Worm (Caenorhabditis elegans): ENCODE data around the gene C17F4.2.

Gene C17F4.2

DNA sequence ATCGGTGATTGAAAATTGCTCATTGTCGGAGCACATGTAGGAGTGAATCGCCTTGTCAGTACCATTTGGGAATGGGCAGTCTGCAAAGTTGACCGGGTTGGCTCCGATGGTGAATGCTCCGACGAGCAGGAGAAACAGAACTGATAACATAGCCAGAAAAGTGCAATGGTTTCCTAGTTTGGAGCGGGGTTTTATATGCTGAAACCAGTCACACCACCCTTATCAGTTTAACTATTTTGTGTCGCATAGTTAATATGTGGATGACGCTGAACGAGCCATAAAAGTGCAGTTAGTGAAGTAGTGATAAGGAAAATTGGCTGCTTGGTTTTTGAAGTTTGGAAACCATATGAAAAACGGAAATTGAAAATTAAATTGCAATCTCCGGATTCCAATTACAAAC is 2.6 kb upstream of the C17F4.2 start, which contains the start of gene C17F4.7 (continued):
- TF ChIP-seq zim-3 (tag; optimal IDR thresholded peaks at IDR 0.05) (no peak), ztf-25 (GFP tag; IDR thresholded peaks at IDR 0.05) (no peak), ZK185.1 (tag; optimal IDR thresholded peaks at IDR 0.05; ENCODE audit: poor library complexity, severe bottlenecking) (no peak), attf-5 (GFP tag; optimal IDR thresholded peaks at IDR 0.05) (peak; percentile 2), unc-62 (GFP tag; optimal IDR thresholded peaks at IDR 0.05) (peak; percentile 47), C17E4.6 (GFP tag; IDR thresholded peaks at IDR 0.05) (no peak), ets-4 (GFP tag; optimal IDR thresholded peaks at IDR 0.05) (peak; percentile 51), B0035.1 (tag; optimal IDR thresholded peaks at IDR 0.05) (no peak), aptf-3 (GFP tag; IDR thresholded peaks at IDR 0.05) (no peak), let-607 (tag; optimal IDR thresholded peaks at IDR 0.05) (no peak), B0336.3 (GFP tag; IDR thresholded peaks at IDR 0.05) (0 out of 2 replicates have a peak, but pooled peaks have one; percentile 16), hmg-1.2 (GFP tag; IDR thresholded peaks at IDR 0.05) (no peak), F33H1.4 (GFP tag; IDR thresholded peaks at IDR 0.05) (no peak)

DNA sequence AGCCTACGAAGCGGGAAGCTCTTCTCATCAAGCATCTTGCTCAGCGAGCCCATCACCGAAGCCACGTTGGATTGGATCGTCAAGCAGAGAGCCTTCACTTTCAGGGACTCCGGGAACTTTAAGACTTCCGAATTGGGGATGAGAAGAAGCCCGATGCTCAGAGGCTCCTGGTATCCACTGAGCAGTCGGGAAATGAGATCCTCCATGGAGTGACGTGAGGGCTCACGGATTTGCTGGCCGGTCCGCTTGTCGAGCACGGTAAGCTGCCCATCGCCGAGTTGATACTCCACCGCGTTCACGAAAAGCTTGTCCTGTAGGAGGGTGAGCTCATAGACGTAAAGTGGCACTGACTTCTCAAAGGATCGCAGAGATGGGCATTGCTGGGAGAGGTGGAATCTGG is 912 bp upstream of the C17F4.2 start:
- no peak for TF ChIP-seq tbp1 (GFP tag; optimal IDR thresholded peaks at IDR 0.05)
- TF ChIP-seq zfh-2 (GFP tag; conservative IDR thresholded peaks at IDR 0.05) = peak; percentile 51; the same call in 1 of the 2 replicates

DNA sequence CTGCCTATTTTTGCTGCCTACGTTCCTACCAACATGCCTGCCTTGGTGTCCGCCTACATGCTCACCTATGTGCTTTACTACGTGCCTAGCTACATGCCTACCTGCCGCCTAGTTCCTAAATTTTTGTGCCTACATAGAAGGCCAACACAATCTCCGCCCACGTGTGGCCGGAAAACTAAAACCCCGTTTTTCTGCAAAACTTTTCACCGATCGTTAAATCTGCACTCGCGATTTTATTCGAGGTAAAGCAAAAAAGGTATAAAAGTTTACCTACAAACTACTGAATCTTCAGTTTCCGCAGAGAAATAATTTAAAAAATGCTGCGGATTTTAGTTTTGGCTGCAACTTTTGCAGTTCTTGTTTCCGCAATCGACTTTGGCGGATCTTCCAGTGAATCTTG is 938 bp downstream of the C17F4.2 start, which contains the start of gene clec-124:
clec-124 (plus strand) TSS at position 301 of the 400 bp plus-strand sequence.
- TF ChIP-seq madf-10 (tag; optimal IDR thresholded peaks at IDR 0.05) (no peak), F49E8.2 (tag; optimal IDR thresholded peaks at IDR 0.05; ENCODE audit: insufficient read depth) (no peak)

DNA sequence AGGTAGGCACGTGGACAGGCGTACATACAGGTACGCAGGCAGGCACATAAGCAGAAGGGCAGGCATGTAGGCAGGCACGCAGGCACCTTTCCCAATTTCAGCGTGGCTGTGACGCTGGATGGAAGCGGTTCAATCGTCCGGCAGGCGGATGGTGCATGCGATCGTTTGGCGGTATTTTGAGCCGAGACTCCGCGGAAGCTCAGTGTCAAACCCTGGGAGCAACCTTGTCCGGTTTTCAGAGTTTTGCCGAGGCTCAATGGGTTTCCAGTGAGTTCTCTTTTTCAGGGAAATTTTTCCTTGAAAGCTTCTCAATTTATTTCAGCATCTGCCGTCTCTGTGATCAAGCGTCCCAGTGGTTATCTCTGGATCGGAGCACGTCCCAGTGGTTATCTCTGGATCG is 1.7 kb downstream of the C17F4.2 start:
- TF ChIP-seq hsf-1 (GFP tag; IDR thresholded peaks at IDR 0.05) = no peak
- no peak for TF ChIP-seq lin-35 (GFP tag; optimal IDR thresholded peaks at IDR 0.05)
- TF ChIP-seq zfh-2 (GFP tag; conservative IDR thresholded peaks at IDR 0.05) = peak; percentile 74
- TF ChIP-seq F57A8.1 (GFP tag; optimal IDR thresholded peaks at IDR 0.05) = no peak
- TF ChIP-seq lag-1 (GFP tag; IDR thresholded peaks at IDR 0.05) = no peak

DNA sequence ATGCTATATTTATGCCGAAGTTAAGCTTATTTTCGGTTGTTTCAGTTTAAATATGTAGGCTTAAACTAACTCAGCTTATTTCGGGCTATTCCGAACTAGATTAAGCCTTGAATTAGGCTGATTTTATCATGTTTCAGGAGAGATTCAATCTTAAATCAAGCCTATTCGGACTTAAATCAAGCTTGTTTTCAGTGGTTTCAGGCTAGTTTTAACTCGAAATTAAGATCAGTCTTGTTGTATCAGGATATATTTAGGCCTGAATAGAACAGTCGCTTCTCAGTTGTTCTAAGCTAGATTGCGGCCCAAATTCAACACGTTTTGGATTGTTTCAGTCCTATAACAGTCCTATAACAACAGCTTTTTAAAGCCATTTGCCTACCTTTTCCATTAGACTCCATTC is 3.3 kb downstream of the C17F4.2 start:
- no peak for TF ChIP-seq snpc-4 (GFP tag; optimal IDR thresholded peaks at IDR 0.05)
- TF ChIP-seq snpc-4 (tag; optimal IDR thresholded peaks at IDR 0.05) = no peak
- no peak for TF ChIP-seq madf-3 (GFP tag; IDR thresholded peaks at IDR 0.05)
- TF ChIP-seq nfya-1 (tag; optimal IDR thresholded peaks at IDR 0.05; ENCODE audit: borderline replicate concordance, insufficient read depth) = no peak
- no peak for TF ChIP-seq unc-130 (GFP tag; optimal IDR thresholded peaks at IDR 0.05)
- TF ChIP-seq unc-62 (GFP tag; optimal IDR thresholded peaks at IDR 0.05) = no peak
- TF ChIP-seq dpl-1 (GFP tag; optimal IDR thresholded peaks at IDR 0.05) = no peak
- no peak for TF ChIP-seq D2030.7 (GFP tag; IDR thresholded peaks at IDR 0.05)
- TF ChIP-seq him-1 (tag; optimal IDR thresholded peaks at IDR 0.05) = no peak
- TF ChIP-seq B0336.3 (GFP tag; IDR thresholded peaks at IDR 0.05) = no peak
- TF ChIP-seq madf-8 (GFP tag; conservative IDR thresholded peaks at IDR 0.05) = no peak
- no peak for TF ChIP-seq Y95B8A.8 (GFP tag; IDR thresholded peaks at IDR 0.05)
- no peak for TF ChIP-seq bed-1 (GFP tag; IDR thresholded peaks at IDR 0.05)
- TF ChIP-seq zim-3 (tag; optimal IDR thresholded peaks at IDR 0.05) = no peak
- no peak for TF ChIP-seq K11D2.4 (GFP tag; IDR thresholded peaks at IDR 0.05)
- no peak for TF ChIP-seq ztf-6 (GFP tag; IDR thresholded peaks at IDR 0.05)
